Worm (Caenorhabditis elegans) whole organism, L4 larva: Measurements from ENCODE around the gene T05A8.2.

Experiments used
- D1046.2 ChIP-seq: fragments of 200-800 bp; sonication (Bioruptor generic); IDR thresholded peaks from 2 replicates; pipeline ENCODE4 v1.3.6; 2022; ENCODE audit warnings: missing genetic modification characterization, missing compliant biosample characterization
- F26F4.8 ChIP-seq: fragments of 200-800 bp; sonication (Bioruptor generic); conservative IDR thresholded peaks from 2 replicates; pipeline ENCODE4 v1.3.6; 2022; ENCODE audit warnings: missing genetic modification characterization, missing compliant biosample characterization
- F49E8.2 ChIP-seq: sonication (generic microtip); optimal IDR thresholded peaks from 2 replicates; lab custom pipeline; 2016; ENCODE audit warnings: missing compliant biosample characterization, mild to moderate bottlenecking, missing genetic modification characterization, borderline replicate concordance
- R02D3.7 ChIP-seq: fragments of 150-350 bp; sonication (generic microtip); optimal IDR thresholded peaks from 3 replicates; lab custom pipeline; 2014; ENCODE audit warnings: missing biosample characterization, missing genetic modification characterization
- Y105C5A.15 ChIP-seq: fragments of 200-800 bp; sonication (Bioruptor generic); IDR thresholded peaks from 2 replicates; pipeline ENCODE4 v1.3.6; 2022; ENCODE audit warnings: missing genetic modification characterization, missing compliant biosample characterization
- Y48G9A.11 ChIP-seq: fragments of 200-800 bp; sonication (Bioruptor generic); IDR thresholded peaks from 2 replicates; pipeline ENCODE4 v1.3.6; 2022; ENCODE audit warnings: missing genetic modification reagents, missing genetic modification characterization, missing compliant biosample characterization
- ZK546.5 ChIP-seq, 2 experiments: sonication (generic microtip); optimal IDR thresholded peaks; 2 replicates each; lab custom pipeline; 2017; ENCODE audit warnings: missing biosample characterization in 2 of 2, missing genetic modification characterization in 2 of 2
- aha-1 ChIP-seq: fragments of 150-350 bp; peaks from one replicate; lab custom pipeline; 2014; ENCODE audit warnings: missing biosample characterization, missing genetic modification characterization
- ama-1 ChIP-seq: fragments of 150-350 bp; optimal IDR thresholded peaks from 2 replicates; lab custom pipeline; 2014; ENCODE audit warnings: inconsistent platforms, mixed read lengths
- arid-1 ChIP-seq: fragments of 200-800 bp; sonication (Bioruptor generic); conservative IDR thresholded peaks from 2 replicates; pipeline ENCODE4 v1.3.6; 2022; ENCODE audit warnings: missing genetic modification reagents, missing genetic modification characterization, missing compliant biosample characterization
- ceh-28 ChIP-seq: fragments of 150-350 bp; optimal IDR thresholded peaks from 2 replicates; lab custom pipeline; 2014; ENCODE audit warnings: missing biosample characterization, missing genetic modification reagents, missing genetic modification characterization
- ceh-32 ChIP-seq: sonication (generic microtip); optimal IDR thresholded peaks from 2 replicates; lab custom pipeline; 2016; ENCODE audit warnings: mild to moderate bottlenecking, missing genetic modification characterization, missing compliant biosample characterization; ENCODE audit not compliant: poor library complexity
- ceh-44 ChIP-seq: fragments of 200-800 bp; sonication (Bioruptor generic); IDR thresholded peaks from 2 replicates; pipeline ENCODE4 v1.3.6; 2022; ENCODE audit warnings: missing genetic modification reagents, missing genetic modification characterization, missing compliant biosample characterization
- ces-1 ChIP-seq: fragments of 150-350 bp; sonication (generic microtip); optimal IDR thresholded peaks from 4 replicates; lab custom pipeline; 2014; ENCODE audit warnings: missing biosample characterization, missing genetic modification reagents, missing genetic modification characterization
- cey-2 ChIP-seq: sonication (generic microtip); optimal IDR thresholded peaks from 3 replicates; lab custom pipeline; 2017; ENCODE audit warnings: missing genetic modification characterization, mild to moderate bottlenecking, missing compliant biosample characterization, antibody characterized with exemption, borderline replicate concordance; ENCODE audit not compliant: insufficient read depth
- daf-16 ChIP-seq, 3 experiments: sonication (generic microtip); optimal IDR thresholded peaks; 2 replicates each; lab custom pipeline; 2016 to 2017; ENCODE audit warnings: missing genetic modification characterization in 3 of 3, missing genetic modification reagents in 3 of 3, mild to moderate bottlenecking in 2 of 3, missing compliant biosample characterization in 2 of 3, missing biosample characterization in 1 of 3, moderate library complexity in 1 of 3
- daf-19 ChIP-seq: fragments of 200-800 bp; sonication (Bioruptor generic); conservative IDR thresholded peaks from 2 replicates; pipeline ENCODE4 v1.3.6; 2022; ENCODE audit warnings: missing genetic modification characterization, missing compliant biosample characterization
- daf-8 ChIP-seq: fragments of 200-800 bp; sonication (Bioruptor generic); IDR thresholded peaks from 2 replicates; pipeline ENCODE4 v1.3.6; 2022; ENCODE audit warnings: missing genetic modification characterization, missing compliant biosample characterization
- dmd-8 ChIP-seq: fragments of 200-800 bp; sonication (Bioruptor generic); IDR thresholded peaks from 2 replicates; pipeline ENCODE4 v1.3.6; 2022; ENCODE audit warnings: missing genetic modification characterization, missing compliant biosample characterization
- duxl-1 ChIP-seq: sonication (generic microtip); optimal IDR thresholded peaks from 2 replicates; lab custom pipeline; 2016; ENCODE audit warnings: mild to moderate bottlenecking, missing genetic modification characterization, moderate library complexity, missing compliant biosample characterization; ENCODE audit not compliant: poor library complexity
- dve-1 ChIP-seq: sonication (generic microtip); optimal IDR thresholded peaks from 2 replicates; lab custom pipeline; 2017; ENCODE audit warnings: antibody characterized with exemption, mild to moderate bottlenecking, missing genetic modification characterization, missing compliant biosample characterization; ENCODE audit not compliant: insufficient read depth
- fos-1 ChIP-seq: fragments of 150-350 bp; optimal IDR thresholded peaks from 2 replicates; lab custom pipeline; 2014; ENCODE audit warnings: missing biosample characterization, missing genetic modification characterization
- hif-1 ChIP-seq, 2 experiments: sonication (generic microtip); optimal IDR thresholded peaks; 2 replicates each; lab custom pipeline; 2016 to 2017; ENCODE audit warnings: missing compliant biosample characterization in 2 of 2, missing genetic modification characterization in 2 of 2, missing genetic modification reagents in 2 of 2, missing genotype in 2 of 2, mild to moderate bottlenecking in 1 of 2
- hmg-1.1 ChIP-seq: fragments of 200-800 bp; sonication (Bioruptor generic); IDR thresholded peaks from 2 replicates; pipeline ENCODE4 v1.3.6; 2022; ENCODE audit warnings: missing genetic modification reagents, missing genetic modification characterization, missing compliant biosample characterization
- jun-1 ChIP-seq: fragments of 150-350 bp; optimal IDR thresholded peaks from 2 replicates; lab custom pipeline; 2014; ENCODE audit warnings: missing biosample characterization, missing genetic modification reagents, missing genetic modification characterization
- lim-7 ChIP-seq: fragments of 200-800 bp; sonication (Bioruptor generic); IDR thresholded peaks from 2 replicates; pipeline ENCODE4 v1.3.6; 2022; ENCODE audit warnings: missing genetic modification characterization, missing compliant biosample characterization
- lin-13 ChIP-seq: fragments of 150-350 bp; optimal IDR thresholded peaks from 2 replicates; lab custom pipeline; 2014; ENCODE audit warnings: missing biosample characterization, missing genetic modification reagents, missing genetic modification characterization
- lin-29 ChIP-seq: fragments of 200-800 bp; sonication (Bioruptor generic); IDR thresholded peaks from 2 replicates; pipeline ENCODE4 v1.3.6; 2022; ENCODE audit warnings: missing genetic modification reagents, missing genetic modification characterization, missing compliant biosample characterization
- lin-38 ChIP-seq: fragments of 200-800 bp; sonication (Bioruptor generic); IDR thresholded peaks from 2 replicates; pipeline ENCODE4 v1.3.6; 2022; ENCODE audit warnings: missing genetic modification reagents, missing genetic modification characterization, missing compliant biosample characterization
- lsy-2 ChIP-seq, 2 experiments: fragments of 150-350 bp in 1 of 2; sonication (generic microtip) in 1 of 2; optimal IDR thresholded peaks; 2 replicates each; lab custom pipeline; 2014 to 2017; ENCODE audit warnings: missing biosample characterization in 2 of 2, missing genetic modification characterization in 2 of 2
- madf-5 ChIP-seq, 2 experiments: fragments of 200-800 bp; sonication (Bioruptor generic); IDR thresholded peaks; 2 replicates each; pipeline ENCODE4 v1.3.6; 2022; ENCODE audit warnings: missing compliant biosample characterization in 2 of 2, missing genetic modification characterization in 2 of 2
- mdl-1 ChIP-seq, 2 experiments: fragments of 150-350 bp in 1 of 2; sonication (generic microtip) in 1 of 2; optimal IDR thresholded peaks; 2 replicates each; lab custom pipeline; 2014 to 2017; ENCODE audit warnings: missing biosample characterization in 2 of 2, missing genetic modification characterization in 2 of 2
- mep-1 ChIP-seq: fragments of 150-350 bp; sonication (generic microtip); optimal IDR thresholded peaks from 3 replicates; lab custom pipeline; 2014; ENCODE audit warnings: missing biosample characterization, missing genetic modification characterization
- mes-2 ChIP-seq: sonication (generic microtip); optimal IDR thresholded peaks from 2 replicates; lab custom pipeline; 2016; ENCODE audit warnings: missing genotype, mild to moderate bottlenecking, missing genetic modification characterization, missing compliant biosample characterization; ENCODE audit not compliant: poor library complexity, severe bottlenecking
- nhr-25 ChIP-seq: sonication (generic microtip); optimal IDR thresholded peaks from 2 replicates; lab custom pipeline; 2017; ENCODE audit warnings: missing genetic modification characterization, mild to moderate bottlenecking, missing compliant biosample characterization, antibody characterized with exemption, moderate library complexity, borderline replicate concordance; ENCODE audit not compliant: insufficient read depth
- nhr-42 ChIP-seq: fragments of 200-800 bp; sonication (Bioruptor generic); IDR thresholded peaks from 2 replicates; pipeline ENCODE4 v1.3.6; 2022; ENCODE audit warnings: missing genetic modification characterization, missing compliant biosample characterization
- nhr-48 ChIP-seq: sonication (generic microtip); optimal IDR thresholded peaks from 2 replicates; lab custom pipeline; 2016; ENCODE audit warnings: mild to moderate bottlenecking, missing genetic modification characterization, missing compliant biosample characterization
- nhr-77 ChIP-seq: fragments of 150-350 bp; optimal IDR thresholded peaks from 2 replicates; lab custom pipeline; 2014; ENCODE audit warnings: missing biosample characterization, missing genetic modification characterization
- pha-4 ChIP-seq, 2 experiments: fragments of 150-350 bp in 1 of 2; fragments of 200-800 bp in 1 of 2; sonication (Bioruptor generic) in 1 of 2; IDR thresholded peaks in 1 of 2; optimal IDR thresholded peaks in 1 of 2; 2 replicates each; pipeline versions ENCODE4 v1.3.6 to Lab custom; 2014 to 2022; ENCODE audit warnings: missing genetic modification characterization in 2 of 2, missing genetic modification reagents in 2 of 2, missing biosample characterization in 1 of 2, missing compliant biosample characterization in 1 of 2
- php-3 ChIP-seq: fragments of 200-800 bp; sonication (Bioruptor generic); IDR thresholded peaks from 2 replicates; pipeline ENCODE4 v1.3.6; 2022; ENCODE audit warnings: missing genetic modification reagents, missing genetic modification characterization, missing compliant biosample characterization
- set-16 ChIP-seq: fragments of 200-800 bp; sonication (Bioruptor generic); IDR thresholded peaks from 2 replicates; pipeline ENCODE4 v1.3.6; 2022; ENCODE audit warnings: missing genetic modification reagents, missing genetic modification characterization, missing compliant biosample characterization
- snpc-4 ChIP-seq: fragments of 150-350 bp; optimal IDR thresholded peaks from 2 replicates; lab custom pipeline; 2014; ENCODE audit warnings: missing biosample characterization, missing genetic modification characterization
- spr-3 ChIP-seq: fragments of 200-800 bp; sonication (Bioruptor generic); optimal IDR thresholded peaks from 2 replicates; lab custom pipeline; 2018; ENCODE audit warnings: mild to moderate bottlenecking, missing genetic modification characterization, missing compliant biosample characterization
- tag-97 ChIP-seq: fragments of 200-800 bp; sonication (Bioruptor generic); IDR thresholded peaks from 2 replicates; pipeline ENCODE4 v1.3.6; 2022; ENCODE audit warnings: missing genetic modification characterization, missing compliant biosample characterization
- vab-7 ChIP-seq: fragments of 200-800 bp; sonication (Bioruptor generic); IDR thresholded peaks from 2 replicates; pipeline ENCODE4 v1.3.6; 2022; ENCODE audit warnings: missing genetic modification reagents, missing genetic modification characterization, missing compliant biosample characterization
- zfp-3 ChIP-seq: fragments of 200-800 bp; sonication (Bioruptor generic); conservative IDR thresholded peaks from 2 replicates; pipeline ENCODE4 v1.3.6; 2022; ENCODE audit warnings: missing genetic modification reagents, missing genetic modification characterization, missing compliant biosample characterization
- zip-11 ChIP-seq: fragments of 200-800 bp; sonication (Bioruptor generic); IDR thresholded peaks from 2 replicates; pipeline ENCODE4 v1.3.6; 2022; ENCODE audit warnings: missing genetic modification characterization, missing compliant biosample characterization
- zip-2 ChIP-seq: fragments of 150-350 bp; optimal IDR thresholded peaks from 2 replicates; lab custom pipeline; 2014; ENCODE audit warnings: missing biosample characterization, missing genetic modification characterization
- ztf-11 ChIP-seq: fragments of 150-350 bp; optimal IDR thresholded peaks from 2 replicates; lab custom pipeline; 2014; ENCODE audit warnings: missing biosample characterization, missing genetic modification characterization

Gene T05A8.2

ce11 chrII:2735644-2736043, 24.8 kb upstream of the T05A8.2 start (continued):
- no peak for TF ChIP-seq spr-3 (GFP tag; lab: Kevin White, UChicago)
- 0 out of 2 replicates have a peak, but pooled peaks have one; percentile 42 for TF ChIP-seq dmd-8
- 0 out of 2 replicates have a peak, but pooled peaks have one; percentile 19 for TF ChIP-seq D1046.2
- no peak for TF ChIP-seq daf-19 (GFP tag; lab: Robert Waterston, UW)
- no peak for TF ChIP-seq nhr-42 (GFP tag; lab: Robert Waterston, UW)
- peak; percentile 45; the same call in 1 of the 2 replicates for TF ChIP-seq vab-7 (GFP tag; lab: Robert Waterston, UW)
- no peak for TF ChIP-seq cey-2 (tag; lab: Kevin White, UChicago)
- no peak for TF ChIP-seq snpc-4 (tag; lab: Kevin White, UChicago)
- no peak for TF ChIP-seq nhr-77 (tag; lab: Kevin White, UChicago)
- no peak for TF ChIP-seq nhr-25 (tag; lab: Kevin White, UChicago)
- no peak for TF ChIP-seq F49E8.2 (tag; lab: Kevin White, UChicago)
- no peak for TF ChIP-seq ZK546.5 (tag; optimal IDR thresholded peaks at IDR 0.05; lab: Kevin White, UChicago)
- no peak for TF ChIP-seq zip-2 (tag; lab: Kevin White, UChicago)
- TF ChIP-seq F26F4.8 (GFP tag; lab: Robert Waterston, UW), result peak; percentile 64; the same call in 1 of the 2 replicates
- no peak for TF ChIP-seq daf-16 (GFP tag; optimal IDR thresholded peaks at IDR 0.05; lab: Kevin White, UChicago)
- peak; percentile 13 for TF ChIP-seq daf-16 (tag; optimal IDR thresholded peaks at IDR 0.05; lab: Kevin White, UChicago)
- TF ChIP-seq madf-5 (GFP tag; IDR thresholded peaks at IDR 0.05; lab: Robert Waterston, UW), result no peak
- no peak for TF ChIP-seq zfp-3 (GFP tag; lab: Robert Waterston, UW)
- TF ChIP-seq zip-11 (GFP tag; lab: Robert Waterston, UW), result no peak
- TF ChIP-seq lim-7 (GFP tag; lab: Robert Waterston, UW), result peak; percentile 67; the same call in 1 of the 2 replicates
- no peak for TF ChIP-seq hmg-1.1 (GFP tag; lab: Robert Waterston, UW)
- TF ChIP-seq php-3, result no peak
- no peak for TF ChIP-seq lsy-2 (tag; optimal IDR thresholded peaks at IDR 0.05; lab: Kevin White, UChicago)
- TF ChIP-seq ces-1, result no peak
- TF ChIP-seq daf-8, result no peak
- TF ChIP-seq ceh-32 (tag; lab: Kevin White, UChicago), result no peak
- peak; percentile 79 for TF ChIP-seq set-16
- no peak for TF ChIP-seq duxl-1 (tag; lab: Kevin White, UChicago)
- no peak for TF ChIP-seq R02D3.7
- no peak for TF ChIP-seq hif-1 (tag; optimal IDR thresholded peaks at IDR 0.05; lab: Kevin White, UChicago)
- TF ChIP-seq Y48G9A.11, result peak; percentile 66
- TF ChIP-seq ztf-11 (tag; lab: Kevin White, UChicago), result no peak
- no peak for TF ChIP-seq ama-1
- no peak for TF ChIP-seq ceh-28 (tag; lab: Kevin White, UChicago)
- peak; percentile 80 for TF ChIP-seq aha-1
- peak; percentile 46 for TF ChIP-seq lin-13
- TF ChIP-seq fos-1, result no peak
- 0 out of 2 replicates have a peak, but pooled peaks have one; percentile 61 for TF ChIP-seq Y105C5A.15 (GFP tag; lab: Robert Waterston, UW)
- no peak for TF ChIP-seq pha-4 (GFP tag; IDR thresholded peaks at IDR 0.05; lab: Robert Waterston, UW)
- no peak for TF ChIP-seq pha-4 (tag; optimal IDR thresholded peaks at IDR 0.05; lab: Kevin White, UChicago)
- TF ChIP-seq arid-1 (GFP tag; lab: Robert Waterston, UW), result no peak
- no peak for TF ChIP-seq nhr-48 (tag; lab: Kevin White, UChicago)
- TF ChIP-seq tag-97 (GFP tag; lab: Robert Waterston, UW), result no peak
- TF ChIP-seq lin-29 (GFP tag; lab: Robert Waterston, UW), result no peak
- TF ChIP-seq lin-38 (GFP tag; lab: Robert Waterston, UW), result peak; percentile 63
- no peak for TF ChIP-seq dve-1 (tag; lab: Kevin White, UChicago)
- no peak for TF ChIP-seq mdl-1 (tag; optimal IDR thresholded peaks at IDR 0.05; lab: Kevin White, UChicago)
- peak; percentile 43 for TF ChIP-seq mes-2 (tag; lab: Kevin White, UChicago)
- TF ChIP-seq jun-1 (tag; lab: Kevin White, UChicago), result no peak
- no peak for TF ChIP-seq mep-1 (tag; lab: Kevin White, UChicago)
- TF ChIP-seq ceh-44, result no peak
